Fruit fly (Drosophila melanogaster): ENCODE data around the gene Amt.

Gene Amt

DNA sequence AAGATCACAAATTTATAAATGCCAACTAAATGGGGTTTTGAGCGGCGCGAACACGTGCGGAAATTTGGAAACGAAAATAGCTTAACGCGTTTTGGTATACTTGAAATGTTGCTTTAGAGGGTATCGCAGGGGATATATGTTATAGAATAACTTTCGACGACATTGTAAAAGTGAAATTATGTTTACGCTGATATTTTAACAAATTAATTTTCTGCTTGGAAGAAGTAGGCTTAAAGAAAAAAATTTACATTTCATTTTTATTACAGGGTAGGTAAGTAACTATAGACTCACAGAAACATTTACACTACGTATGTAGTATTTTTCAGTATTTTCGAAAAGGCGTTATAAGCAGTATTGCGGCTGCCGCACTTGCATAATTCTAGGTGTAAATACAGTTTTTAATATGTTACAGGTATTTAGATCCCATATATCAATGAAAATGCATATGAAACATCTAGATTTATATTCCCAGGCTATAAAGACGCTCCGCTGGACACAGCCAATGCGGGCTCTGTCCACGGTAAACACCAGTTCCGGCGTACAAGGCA, 19.5 kb downstream of the Amt start, which contains the start of the genes Art3 and mRpS10 (continued):
- peak; percentile 93 for TF ChIP-seq MESR4 (GFP tag; optimal IDR thresholded peaks at IDR 0.05)
- TF ChIP-seq Doc3 (GFP tag; IDR thresholded peaks at IDR 0.05; ENCODE audit: partially characterized antibody) = no peak
- peak; percentile 100 for TF ChIP-seq dysf (GFP tag; IDR thresholded peaks at IDR 0.05)
- TF ChIP-seq BtbVII (GFP tag; optimal IDR thresholded peaks at IDR 0.05) = peak; percentile 100
- peak; percentile 100 for TF ChIP-seq CG17912 (GFP tag; optimal IDR thresholded peaks at IDR 0.05)
- peak; percentile 100 for TF ChIP-seq CG12744 (GFP tag; optimal IDR thresholded peaks at IDR 0.05)
- peak; percentile 100 for TF ChIP-seq zfh2 (GFP tag; optimal IDR thresholded peaks at IDR 0.05)
- TF ChIP-seq fd102C (GFP tag; optimal IDR thresholded peaks at IDR 0.05) = peak; percentile 99
- peak; percentile 100 for TF ChIP-seq CG12299 (tag; optimal IDR thresholded peaks at IDR 0.05)
- peak; percentile 100 for TF ChIP-seq gcm (GFP tag; optimal IDR thresholded peaks at IDR 0.05)
- TF ChIP-seq CG6272 (GFP tag; IDR thresholded peaks at IDR 0.05) = peak; percentile 100
- TF ChIP-seq Oaz (GFP tag; IDR thresholded peaks at IDR 0.05) = peak; percentile 100
- peak; percentile 99 for TF ChIP-seq CkIIα-i1 (GFP tag; IDR thresholded peaks at IDR 0.05)
- peak; percentile 95 for TF ChIP-seq CG31365 (tag; optimal IDR thresholded peaks at IDR 0.05)
- peak; percentile 97 for TF ChIP-seq CG8359 (GFP tag; optimal IDR thresholded peaks at IDR 0.05; ENCODE audit: borderline replicate concordance)
- peak; percentile 100 for TF ChIP-seq Mad (GFP tag; optimal IDR thresholded peaks at IDR 0.05)
- peak; percentile 100 for TF ChIP-seq CG10209 (GFP tag; optimal IDR thresholded peaks at IDR 0.05)
- peak; percentile 100 for TF ChIP-seq Ssrp (tag; optimal IDR thresholded peaks at IDR 0.05)
- no peak for TF ChIP-seq vnd (GFP tag; IDR thresholded peaks at IDR 0.05; ENCODE audit: partially characterized antibody)
- peak; percentile 100 for TF ChIP-seq Spps (tag; optimal IDR thresholded peaks at IDR 0.05)
- peak; percentile 100 for TF ChIP-seq CG6813 (GFP tag; optimal IDR thresholded peaks at IDR 0.05)
- peak; percentile 99 for TF ChIP-seq CG14710 (tag; optimal IDR thresholded peaks at IDR 0.05)
- TF ChIP-seq kni (GFP tag; optimal IDR thresholded peaks at IDR 0.05) = peak; percentile 99
- peak; percentile 93 for TF ChIP-seq CG18011 (GFP tag; optimal IDR thresholded peaks at IDR 0.05)
- no peak for TF ChIP-seq corto (GFP tag; optimal IDR thresholded peaks at IDR 0.05)
- peak; percentile 99 for TF ChIP-seq jigr1 (GFP tag; IDR thresholded peaks at IDR 0.05)
- TF ChIP-seq CG15073 (GFP tag; optimal IDR thresholded peaks at IDR 0.05) = peak; percentile 96
- TF ChIP-seq jumu (GFP tag; optimal IDR thresholded peaks at IDR 0.05) = peak; percentile 100
- TF ChIP-seq Ets97D (GFP tag; optimal IDR thresholded peaks at IDR 0.05) = peak; percentile 96
- TF ChIP-seq nerfin-2 (GFP tag; IDR thresholded peaks at IDR 0.05; ENCODE audit: partially characterized antibody) = no peak
- TF ChIP-seq sima (GFP tag; optimal IDR thresholded peaks at IDR 0.05) = peak; percentile 100
- TF ChIP-seq p53 (GFP tag; optimal IDR thresholded peaks at IDR 0.05) = peak; percentile 99
- TF ChIP-seq CG10274 (GFP tag; optimal IDR thresholded peaks at IDR 0.05) = peak; percentile 96
- TF ChIP-seq eyg (GFP tag; optimal IDR thresholded peaks at IDR 0.05) = peak; percentile 100
- TF ChIP-seq Ptx1 (GFP tag; IDR thresholded peaks at IDR 0.05) = peak; percentile 100
- peak; percentile 100 for TF ChIP-seq en (GFP tag; optimal IDR thresholded peaks at IDR 0.05)
- no peak for TF ChIP-seq fru (optimal IDR thresholded peaks at IDR 0.05)
- TF ChIP-seq CG8924 (tag; optimal IDR thresholded peaks at IDR 0.05) = peak; percentile 100
- no peak for TF ChIP-seq usp (GFP tag; optimal IDR thresholded peaks at IDR 0.05)
- TF ChIP-seq knrl (GFP tag; IDR thresholded peaks at IDR 0.05; ENCODE audit: partially characterized antibody) = peak; percentile 51; the same call in 1 of the 3 replicates
- TF ChIP-seq CG3995 (GFP tag; optimal IDR thresholded peaks at IDR 0.05) = peak; percentile 91
- TF ChIP-seq CG2116 (GFP tag; optimal IDR thresholded peaks at IDR 0.05) = peak; percentile 94
- TF ChIP-seq CG15011 (GFP tag; optimal IDR thresholded peaks at IDR 0.05) = peak; percentile 100
- peak; percentile 96 for TF ChIP-seq Myb (GFP tag; optimal IDR thresholded peaks at IDR 0.05)
- peak; percentile 100 for TF ChIP-seq CG8089 (GFP tag; optimal IDR thresholded peaks at IDR 0.05)
- TF ChIP-seq Sin3A (optimal IDR thresholded peaks at IDR 0.05) = peak; percentile 20
- peak; percentile 100 for TF ChIP-seq Med (GFP tag)
- peak; percentile 100 for TF ChIP-seq CG12071 (GFP tag; optimal IDR thresholded peaks at IDR 0.05)
- TF ChIP-seq CG1233 (GFP tag; optimal IDR thresholded peaks at IDR 0.05) = peak; percentile 100
- peak; percentile 98 for TF ChIP-seq CG17186 (GFP tag; optimal IDR thresholded peaks at IDR 0.05)

All from whole organism, embryonic.